Fruit fly (Drosophila melanogaster) whole organism, wandering third instar larva: ENCODE measurements around the gene CG43273.

ENCODE experiments used
- Abd-B ChIP-seq: fragments of >200 bp; optimal IDR thresholded peaks from 2 replicates; lab custom pipeline; 2017; ENCODE audit warnings: missing biosample characterization, missing genetic modification characterization
- CG32264 ChIP-seq: fragments of 200-800 bp; sonication (Bioruptor generic); optimal IDR thresholded peaks from 2 replicates; lab custom pipeline; 2016; ENCODE audit warnings: missing biosample characterization, missing genetic modification characterization
- CG9705 ChIP-seq: fragments of 200-800 bp; sonication (Bioruptor generic); optimal IDR thresholded peaks from 2 replicates; lab custom pipeline; 2018; ENCODE audit warnings: missing biosample characterization, mild to moderate bottlenecking, missing genetic modification characterization
- CrebA ChIP-seq: fragments of 200-800 bp; sonication (Bioruptor generic); optimal IDR thresholded peaks from 2 replicates; lab custom pipeline; 2016; ENCODE audit warnings: missing biosample characterization, mild to moderate bottlenecking, missing genetic modification characterization, borderline replicate concordance
- Dfd ChIP-seq: fragments of >200 bp; optimal IDR thresholded peaks from 2 replicates; lab custom pipeline; 2017; ENCODE audit warnings: missing biosample characterization, missing genetic modification characterization
- Dif ChIP-seq: fragments of 200-275, 200-300 bp; sonication (Bioruptor generic); optimal IDR thresholded peaks from 2 replicates; lab custom pipeline; 2018; ENCODE audit warnings: missing biosample characterization, missing genetic modification characterization; ENCODE audit not compliant: partially characterized antibody
- GATAd ChIP-seq: sonication (Bioruptor generic); optimal IDR thresholded peaks from 2 replicates; lab custom pipeline; 2016; ENCODE audit warnings: missing biosample characterization, missing genetic modification characterization
- HLH106 ChIP-seq: fragments of 200-800 bp; optimal IDR thresholded peaks from 3 replicates; lab custom pipeline; 2019; ENCODE audit warnings: missing biosample characterization, mild to moderate bottlenecking, missing genetic modification characterization, moderate library complexity
- Hnf4 ChIP-seq: fragments of 200-800 bp; sonication (Bioruptor generic); optimal IDR thresholded peaks from 2 replicates; lab custom pipeline; 2016; ENCODE audit warnings: missing biosample characterization, mild to moderate bottlenecking, missing genetic modification characterization
- Hr78 ChIP-seq: fragments of >200 bp; optimal IDR thresholded peaks from 2 replicates; lab custom pipeline; 2017; ENCODE audit warnings: missing biosample characterization, missing genetic modification characterization
- Hr83 ChIP-seq: fragments of 200-300 bp; sonication (Bioruptor generic); optimal IDR thresholded peaks from 2 replicates; lab custom pipeline; 2016; ENCODE audit warnings: missing biosample characterization, mild to moderate bottlenecking, missing genetic modification characterization, moderate library complexity; ENCODE audit not compliant: poor library complexity, severe bottlenecking
- Jra ChIP-seq: sonication (Bioruptor generic); optimal IDR thresholded peaks from 2 replicates; lab custom pipeline; 2016; ENCODE audit warnings: missing biosample characterization, missing genetic modification characterization
- Mio ChIP-seq: sonication (Bioruptor generic); optimal IDR thresholded peaks from 2 replicates; lab custom pipeline; 2016; ENCODE audit warnings: missing biosample characterization, missing genetic modification characterization
- Myc ChIP-seq: fragments of >200 bp; optimal IDR thresholded peaks from 2 replicates; lab custom pipeline; 2017
- N ChIP-seq: fragments of >200 bp; optimal IDR thresholded peaks from 2 replicates; lab custom pipeline; 2018; ENCODE audit warnings: missing biosample characterization, missing external identifiers, missing genetic modification characterization
- OdsH ChIP-seq: fragments of 200-800 bp; sonication (Bioruptor generic); optimal IDR thresholded peaks from 2 replicates; lab custom pipeline; 2016; ENCODE audit warnings: missing biosample characterization, mild to moderate bottlenecking, missing genetic modification characterization
- Rel ChIP-seq, 2 experiments: fragments of 200-800 bp; sonication (Bioruptor generic) in 1 of 2; optimal IDR thresholded peaks; 2 replicates in 1 of 2; 3 replicates in 1 of 2; lab custom pipeline; 2016 to 2019; ENCODE audit warnings: mild to moderate bottlenecking in 2 of 2, missing biosample characterization in 2 of 2, missing genetic modification characterization in 2 of 2, moderate library complexity in 1 of 2
- Sp1 ChIP-seq: fragments of 200-800 bp; sonication (Bioruptor generic); optimal IDR thresholded peaks from 3 replicates; lab custom pipeline; 2019; ENCODE audit warnings: missing biosample characterization, mild to moderate bottlenecking, missing genetic modification characterization, moderate library complexity
- Vsx2 ChIP-seq: fragments of 200-300, 225-300 bp; sonication (Bioruptor generic); optimal IDR thresholded peaks from 2 replicates; lab custom pipeline; 2018; ENCODE audit warnings: missing biosample characterization, missing genetic modification characterization; ENCODE audit not compliant: partially characterized antibody
- br ChIP-seq: fragments of 200-800 bp; sonication (Bioruptor generic); optimal IDR thresholded peaks from 2 replicates; lab custom pipeline; 2016; ENCODE audit warnings: missing biosample characterization, missing genetic modification characterization
- brk ChIP-seq: fragments of 200-800 bp; sonication (Bioruptor generic); optimal IDR thresholded peaks from 2 replicates; lab custom pipeline; 2016; ENCODE audit warnings: missing biosample characterization, mild to moderate bottlenecking, missing genetic modification characterization
- dl ChIP-seq, 2 experiments: fragments of 175-275, 200-275 bp in 1 of 2; fragments of 200-275 bp in 1 of 2; sonication (Bioruptor generic); optimal IDR thresholded peaks; lab custom pipeline; 2018; ENCODE audit warnings: mild to moderate bottlenecking in 2 of 2, missing biosample characterization in 2 of 2, missing genetic modification characterization in 2 of 2, moderate library complexity in 2 of 2; ENCODE audit not compliant: partially characterized antibody in 2 of 2, insufficient read depth in 1 of 2
- dmrt93B ChIP-seq: fragments of 200-800 bp; sonication (Bioruptor generic); optimal IDR thresholded peaks from 2 replicates; lab custom pipeline; 2018; ENCODE audit warnings: missing biosample characterization, mild to moderate bottlenecking, missing genetic modification characterization
- dsf ChIP-seq: sonication (Bioruptor generic); optimal IDR thresholded peaks from 2 replicates; lab custom pipeline; 2016; ENCODE audit warnings: missing biosample characterization, missing genetic modification characterization, borderline replicate concordance
- ey ChIP-seq: fragments of 200-800 bp; sonication (Bioruptor generic); optimal IDR thresholded peaks from 2 replicates; lab custom pipeline; 2016; ENCODE audit warnings: missing biosample characterization, missing genetic modification characterization
- foxo ChIP-seq, 2 experiments: fragments of 200-800 bp; sonication (Bioruptor generic); optimal IDR thresholded peaks; 2 replicates in 1 of 2; 3 replicates in 1 of 2; lab custom pipeline; 2016 to 2017; ENCODE audit warnings: missing biosample characterization in 2 of 2, missing genetic modification characterization in 2 of 2
- fru ChIP-seq: fragments of 200-800 bp; sonication (Bioruptor generic); optimal IDR thresholded peaks from 3 replicates; lab custom pipeline; 2016; ENCODE audit warnings: missing biosample characterization, mild to moderate bottlenecking, missing genetic modification characterization
- h ChIP-seq: fragments of 200-800 bp; sonication (Bioruptor generic); optimal IDR thresholded peaks from 3 replicates; lab custom pipeline; 2016; ENCODE audit warnings: missing biosample characterization, mild to moderate bottlenecking, missing genetic modification characterization
- jim ChIP-seq: fragments of 175-275, 200-325 bp; sonication (Bioruptor generic); optimal IDR thresholded peaks from 2 replicates; lab custom pipeline; 2016; ENCODE audit warnings: missing biosample characterization, mild to moderate bottlenecking, missing genetic modification characterization
- lola ChIP-seq: fragments of >200 bp; optimal IDR thresholded peaks from 2 replicates; lab custom pipeline; 2017; ENCODE audit warnings: missing biosample characterization, missing genetic modification characterization
- pan ChIP-seq: fragments of >200 bp; optimal IDR thresholded peaks from 2 replicates; lab custom pipeline; 2017
- psq ChIP-seq: fragments of 200-800 bp; sonication (Bioruptor generic); optimal IDR thresholded peaks from 3 replicates; lab custom pipeline; 2017; ENCODE audit warnings: missing biosample characterization, mild to moderate bottlenecking, missing genetic modification characterization, moderate library complexity
- rgr ChIP-seq: fragments of 200-800 bp; sonication (Bioruptor generic); optimal IDR thresholded peaks from 3 replicates; lab custom pipeline; 2016; ENCODE audit warnings: missing biosample characterization, mild to moderate bottlenecking, missing genetic modification characterization
- sage ChIP-seq: fragments of 200-800 bp; sonication (Bioruptor generic); optimal IDR thresholded peaks from 2 replicates; lab custom pipeline; 2016; ENCODE audit warnings: missing biosample characterization, mild to moderate bottlenecking, missing genetic modification characterization
- sv ChIP-seq: fragments of 200-800 bp; sonication (Bioruptor generic); optimal IDR thresholded peaks from 3 replicates; lab custom pipeline; 2016; ENCODE audit warnings: missing biosample characterization, missing genetic modification characterization
- tai ChIP-seq: sonication (Bioruptor generic); optimal IDR thresholded peaks from 2 replicates; lab custom pipeline; 2016; ENCODE audit warnings: missing biosample characterization, missing genetic modification characterization
- usp ChIP-seq: fragments of >200 bp; optimal IDR thresholded peaks from 2 replicates; lab custom pipeline; 2017; ENCODE audit warnings: missing biosample characterization, missing genetic modification characterization
- woc ChIP-seq: sonication (Bioruptor generic); optimal IDR thresholded peaks from 2 replicates; lab custom pipeline; 2016; ENCODE audit warnings: missing biosample characterization, mild to moderate bottlenecking, missing genetic modification characterization

Gene CG43273

dm6 chr3R:24810844-24811625 is 19.1 kb upstream of the CG43273 start (continued):
- TF ChIP-seq Hr83 (GFP tag; lab: Kevin White, UChicago) (peak; percentile 58), rgr (GFP tag; lab: Kevin White, UChicago) (peak; percentile 96), dl (GFP tag; optimal IDR thresholded peaks at IDR 0.05; lab: Kevin White, UChicago; ENCODE audit: insufficient read depth in 1 of 2, partially characterized antibody in 2 of 2) (no peak), br (GFP tag; lab: Kevin White, UChicago) (peak; percentile 94)

- TF ChIP-seq pan (lab: Kevin White, UChicago) (no peak), dsf (no peak), rgr (GFP tag; lab: Kevin White, UChicago) (no peak), Dif (GFP tag; lab: Kevin White, UChicago) (no peak), CG9705 (GFP tag; lab: Kevin White, UChicago) (no peak), HLH106 (no peak), brk (GFP tag; lab: Kevin White, UChicago) (no peak), Sp1 (GFP tag; lab: Kevin White, UChicago) (no peak)
Observed at dm6 chr3R:24812394-24812793, 17.7 kb upstream of the CG43273 start.

- TF ChIP-seq pan (lab: Kevin White, UChicago) (no peak), sv (GFP tag; lab: Kevin White, UChicago) (no peak), sage (GFP tag; lab: Kevin White, UChicago) (no peak), dsf (no peak)
Observed at dm6 chr3R:24812987-24813636, 17.0 kb upstream of the CG43273 start.

dm6 chr3R:24813637-24814301 is 16.3 kb upstream of the CG43273 start, which contains the start of the genes lili and CG34150:
lili (minus strand) TSS chr3R:24814012.
CG34150 (plus strand) TSS chr3R:24814262.
- TF ChIP-seq GATAd (GFP tag; lab: Kevin White, UChicago) (peak; percentile 81), dmrt93B (no peak), fru (GFP tag; lab: Kevin White, UChicago) (peak; percentile 70), ey (GFP tag; lab: Kevin White, UChicago) (peak; percentile 79), HLH106 (peak; percentile 77), Sp1 (GFP tag; lab: Kevin White, UChicago) (peak; percentile 67), lola (no peak), rgr (GFP tag; lab: Kevin White, UChicago) (peak; percentile 78), CG32264 (peak; percentile 46), sv (GFP tag; lab: Kevin White, UChicago) (peak; percentile 72), pan (lab: Kevin White, UChicago) (no peak), jim (GFP tag; lab: Kevin White, UChicago) (no peak), usp (GFP tag; lab: Kevin White, UChicago) (no peak), Dfd (GFP tag; lab: Kevin White, UChicago) (no peak), h (GFP tag; lab: Kevin White, UChicago) (peak; percentile 81), Mio (no peak), Rel (GFP tag; optimal IDR thresholded peaks at IDR 0.05; lab: Kevin White, UChicago) (no peak), Rel (tag; optimal IDR thresholded peaks at IDR 0.05; lab: Kevin White, UChicago) (peak; percentile 36), br (GFP tag; lab: Kevin White, UChicago) (peak; percentile 67), psq (peak; percentile 59), sage (GFP tag; lab: Kevin White, UChicago) (no peak), Hr78 (GFP tag; lab: Kevin White, UChicago) (no peak), Myc (no peak), tai (no peak), CrebA (GFP tag; lab: Kevin White, UChicago) (no peak), dl (GFP tag; optimal IDR thresholded peaks at IDR 0.05; lab: Kevin White, UChicago; ENCODE audit: insufficient read depth in 1 of 2, partially characterized antibody in 2 of 2) (no peak), Dif (GFP tag; lab: Kevin White, UChicago) (no peak), OdsH (peak; percentile 64), Abd-B (GFP tag; lab: Kevin White, UChicago) (no peak), N (GFP tag; lab: Kevin White, UChicago) (no peak), CG9705 (GFP tag; lab: Kevin White, UChicago) (peak; percentile 55), foxo (GFP tag; optimal IDR thresholded peaks at IDR 0.05; lab: Kevin White, UChicago) (peak in 1 of 2 experiments; percentile 87), Vsx2 (GFP tag; lab: Kevin White, UChicago) (no peak), dsf (peak; percentile 80), Hr83 (GFP tag; lab: Kevin White, UChicago) (peak; percentile 63), Hnf4 (GFP tag; lab: Kevin White, UChicago) (peak; percentile 89), woc (GFP tag; lab: Kevin White, UChicago) (peak; percentile 74), Jra (GFP tag; lab: Kevin White, UChicago) (no peak)
